Fruit fly (Drosophila melanogaster) whole organism, embryonic: ENCODE results near the gene CG14219.

Experiments used
- CG10274 ChIP-seq: fragments of 200-800 bp; sonication (Bioruptor generic); optimal IDR thresholded peaks from 3 replicates; lab custom pipeline; 2017; ENCODE audit warnings: missing biosample characterization, mild to moderate bottlenecking, missing genetic modification characterization
- E2f2 ChIP-seq: fragments of 200-800 bp; sonication (Bioruptor generic); IDR thresholded peaks from 2 replicates; pipeline ENCODE4 v1.3.6; 2022; ENCODE audit warnings: missing biosample characterization, missing genetic modification characterization
- NC2α ChIP-seq: fragments of 200-800 bp; sonication (Bioruptor generic); optimal IDR thresholded peaks from 2 replicates; lab custom pipeline; 2016; ENCODE audit warnings: missing biosample characterization, missing genetic modification characterization

- no peak for TF ChIP-seq CG10274 (GFP tag; lab: Kevin White, UChicago)
- no peak for TF ChIP-seq NC2α (GFP tag; lab: Kevin White, UChicago)
- TF ChIP-seq E2f2 (GFP tag; lab: Robert Waterston, UW): no peak; the same call in 1 of the 2 replicates
These were observed 24.2 kb downstream of the CG14219 start, which contains the start of the genes Grip84 and car for dm6 chrX:19565714-19566316.
